Worm (Caenorhabditis elegans) whole organism, late embryonic: ENCODE measurements around the gene C08A9.3.

ENCODE experiments used
- C08G9.2 ChIP-seq: sonication (generic microtip); optimal IDR thresholded peaks from 2 replicates; lab custom pipeline; 2016; ENCODE audit warnings: mild to moderate bottlenecking, missing genetic modification characterization, moderate library complexity, missing compliant biosample characterization
- C38D4.7 ChIP-seq: fragments of 200-800 bp; sonication (Bioruptor generic); optimal IDR thresholded peaks from 2 replicates; lab custom pipeline; 2018; ENCODE audit warnings: mild to moderate bottlenecking, missing genetic modification characterization, moderate library complexity, missing compliant biosample characterization
- ama-1 ChIP-seq: fragments of 150-350 bp; optimal IDR thresholded peaks from 2 replicates; lab custom pipeline; 2014
- hlh-30 ChIP-seq: sonication (generic microtip); optimal IDR thresholded peaks from 2 replicates; lab custom pipeline; 2017; ENCODE audit warnings: antibody characterized with exemption, missing genetic modification characterization, missing compliant biosample characterization; ENCODE audit not compliant: insufficient read depth

DNA sequence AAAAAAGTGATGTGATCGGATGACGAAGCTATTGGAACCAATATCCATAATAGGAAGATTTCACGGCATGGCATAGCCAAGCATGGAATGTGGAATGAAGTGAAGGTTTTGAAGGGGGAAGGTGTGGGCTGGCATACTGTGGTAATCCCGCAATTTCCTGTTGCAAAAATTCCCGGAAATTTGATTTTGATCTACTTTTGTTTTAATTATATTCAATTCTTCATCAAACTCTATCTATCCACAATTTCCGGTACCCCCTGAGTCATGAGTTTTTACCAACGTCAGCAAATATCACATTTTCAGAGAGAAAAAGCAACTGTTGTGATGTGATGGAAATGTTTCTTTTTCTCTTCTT lies 37.6 kb downstream of the C08A9.3 start, which contains the start of gene gcy-11:
- no peak for TF ChIP-seq ama-1 (lab: Kevin White, UChicago)
- TF ChIP-seq C08G9.2 (tag; lab: Kevin White, UChicago), result no peak
- no peak for TF ChIP-seq hlh-30 (tag; lab: Kevin White, UChicago)
- no peak for TF ChIP-seq C38D4.7 (GFP tag; lab: Kevin White, UChicago)
